Worm (Caenorhabditis elegans) whole organism, young adult: ENCODE measurements around the gene prdx-2.

Source experiments
- B0261.1 ChIP-seq: sonication (generic microtip); optimal IDR thresholded peaks from 2 replicates; lab custom pipeline; 2016; ENCODE audit warnings: mild to moderate bottlenecking, missing genetic modification characterization, moderate library complexity, missing compliant biosample characterization
- B0336.3 ChIP-seq: fragments of 200-800 bp; sonication (Bioruptor generic); IDR thresholded peaks from 2 replicates; pipeline ENCODE4 v1.3.6; 2022; ENCODE audit warnings: missing genetic modification characterization, missing compliant biosample characterization
- C06A6.2 ChIP-seq: fragments of 200-800 bp; sonication (Bioruptor generic); conservative IDR thresholded peaks from 2 replicates; pipeline ENCODE4 v1.3.6; 2022; ENCODE audit warnings: missing genetic modification characterization, missing compliant biosample characterization
- C17E4.6 ChIP-seq: fragments of 200-800 bp; sonication (Bioruptor generic); IDR thresholded peaks from 2 replicates; pipeline ENCODE4 v1.3.6; 2022; ENCODE audit warnings: missing genetic modification reagents, missing genetic modification characterization, missing compliant biosample characterization
- F10E7.11 ChIP-seq: sonication (generic microtip); optimal IDR thresholded peaks from 2 replicates; lab custom pipeline; 2017; ENCODE audit warnings: mild to moderate bottlenecking, missing genetic modification characterization, moderate library complexity, missing compliant biosample characterization
- F33H1.4 ChIP-seq: fragments of 200-800 bp; sonication (Bioruptor generic); IDR thresholded peaks from 2 replicates; pipeline ENCODE4 v1.3.6; 2022; ENCODE audit warnings: missing genetic modification reagents, missing genetic modification characterization, missing compliant biosample characterization
- F37B4.10 ChIP-seq: fragments of 200-800 bp; sonication (Bioruptor generic); IDR thresholded peaks from 2 replicates; pipeline ENCODE4 v1.3.6; 2022; ENCODE audit warnings: missing genetic modification characterization, missing compliant biosample characterization
- F57C9.4 ChIP-seq: sonication (generic microtip); optimal IDR thresholded peaks from 2 replicates; lab custom pipeline; 2017; ENCODE audit warnings: mild to moderate bottlenecking, missing genetic modification characterization, missing compliant biosample characterization
- K11D2.4 ChIP-seq: fragments of 200-800 bp; sonication (Bioruptor generic); IDR thresholded peaks from 2 replicates; pipeline ENCODE4 v1.3.6; 2022; ENCODE audit warnings: missing genetic modification reagents, missing genetic modification characterization, missing compliant biosample characterization
- K12H6.12 ChIP-seq: fragments of 200-800 bp; sonication (Bioruptor generic); optimal IDR thresholded peaks from 2 replicates; lab custom pipeline; 2018; ENCODE audit warnings: mild to moderate bottlenecking, missing genetic modification characterization, missing compliant biosample characterization
- T07F8.4 ChIP-seq: sonication (generic microtip); optimal IDR thresholded peaks from 2 replicates; lab custom pipeline; 2016; ENCODE audit warnings: mild to moderate bottlenecking, missing genetic modification characterization, moderate library complexity, missing compliant biosample characterization
- Y95B8A.8 ChIP-seq: fragments of 200-800 bp; sonication (Bioruptor generic); IDR thresholded peaks from 2 replicates; pipeline ENCODE4 v1.3.6; 2022; ENCODE audit warnings: missing genetic modification reagents, missing genetic modification characterization, missing compliant biosample characterization
- aptf-2 ChIP-seq: fragments of 200-800 bp; sonication (Bioruptor generic); conservative IDR thresholded peaks from 2 replicates; pipeline ENCODE4 v1.3.6; 2022; ENCODE audit warnings: missing genetic modification reagents, missing genetic modification characterization, missing compliant biosample characterization
- atf-7 ChIP-seq: sonication (generic microtip); optimal IDR thresholded peaks from 2 replicates; lab custom pipeline; 2017; ENCODE audit warnings: mild to moderate bottlenecking, missing genetic modification characterization, missing compliant biosample characterization
- athp-1 ChIP-seq: sonication (generic microtip); optimal IDR thresholded peaks from 2 replicates; lab custom pipeline; 2017; ENCODE audit warnings: mild to moderate bottlenecking, missing genetic modification characterization, missing compliant biosample characterization
- ceh-40 ChIP-seq: fragments of 200-800 bp; sonication (Bioruptor generic); IDR thresholded peaks from 2 replicates; pipeline ENCODE4 v1.3.6; 2022; ENCODE audit warnings: missing genetic modification characterization, missing compliant biosample characterization
- ceh-58 ChIP-seq: fragments of 200-800 bp; sonication (Bioruptor generic); IDR thresholded peaks from 2 replicates; pipeline ENCODE4 v1.3.6; 2022; ENCODE audit warnings: missing genetic modification characterization, missing compliant biosample characterization
- ceh-79 ChIP-seq: sonication (generic microtip); optimal IDR thresholded peaks from 2 replicates; lab custom pipeline; 2017; ENCODE audit warnings: mild to moderate bottlenecking, missing genetic modification characterization, missing compliant biosample characterization
- chd-7 ChIP-seq: sonication (generic microtip); optimal IDR thresholded peaks from 2 replicates; lab custom pipeline; 2016; ENCODE audit warnings: mild to moderate bottlenecking, missing genetic modification characterization, moderate library complexity, missing compliant biosample characterization
- egl-18 ChIP-seq: fragments of 200-800 bp; sonication (Bioruptor generic); IDR thresholded peaks from 2 replicates; pipeline ENCODE4 v1.3.6; 2022; ENCODE audit warnings: missing genetic modification reagents, missing genetic modification characterization, missing compliant biosample characterization
- egl-44 ChIP-seq: fragments of 200-800 bp; sonication (Bioruptor generic); IDR thresholded peaks from 2 replicates; pipeline ENCODE4 v1.3.6; 2022; ENCODE audit warnings: missing genetic modification reagents, missing genetic modification characterization, missing compliant biosample characterization
- egrh-3 ChIP-seq: fragments of 200-800 bp; sonication (Bioruptor generic); IDR thresholded peaks from 2 replicates; pipeline ENCODE4 v1.3.6; 2022; ENCODE audit warnings: missing genetic modification reagents, missing genetic modification characterization, missing compliant biosample characterization
- ekl-4 ChIP-seq: fragments of 200-800 bp; sonication (Bioruptor generic); IDR thresholded peaks from 2 replicates; pipeline ENCODE4 v1.3.6; 2022; ENCODE audit warnings: missing genetic modification reagents, missing genetic modification characterization, missing compliant biosample characterization
- fkh-3 ChIP-seq: sonication (generic microtip); optimal IDR thresholded peaks from 2 replicates; lab custom pipeline; 2016; ENCODE audit warnings: mild to moderate bottlenecking, missing genetic modification characterization, missing compliant biosample characterization
- gei-17 ChIP-seq: fragments of 200-800 bp; sonication (Bioruptor generic); optimal IDR thresholded peaks from 2 replicates; lab custom pipeline; 2018; ENCODE audit warnings: mild to moderate bottlenecking, missing genetic modification characterization, missing compliant biosample characterization
- him-1 ChIP-seq: sonication (generic microtip); optimal IDR thresholded peaks from 2 replicates; lab custom pipeline; 2016; ENCODE audit warnings: missing genotype, missing genetic modification reagents, missing genetic modification characterization, missing compliant biosample characterization
- hlh-12 ChIP-seq: sonication (generic microtip); optimal IDR thresholded peaks from 2 replicates; lab custom pipeline; 2016; ENCODE audit warnings: missing genetic modification characterization, missing compliant biosample characterization
- hlh-26 ChIP-seq: fragments of 200-800 bp; sonication (Bioruptor generic); conservative IDR thresholded peaks from 2 replicates; pipeline ENCODE4 v1.3.6; 2022; ENCODE audit warnings: missing genetic modification reagents, missing genetic modification characterization, missing compliant biosample characterization
- hmg-1.2 ChIP-seq: fragments of 200-800 bp; sonication (Bioruptor generic); IDR thresholded peaks from 2 replicates; pipeline ENCODE4 v1.3.6; 2022; ENCODE audit warnings: missing genetic modification reagents, missing genetic modification characterization, missing compliant biosample characterization
- lag-1 ChIP-seq: fragments of 200-800 bp; sonication (Bioruptor generic); IDR thresholded peaks from 2 replicates; pipeline ENCODE4 v1.3.6; 2022; ENCODE audit warnings: missing genetic modification reagents, missing genetic modification characterization, missing compliant biosample characterization
- let-526 ChIP-seq: fragments of 200-800 bp; sonication (Bioruptor generic); IDR thresholded peaks from 2 replicates; pipeline ENCODE4 v1.3.6; 2022; ENCODE audit warnings: missing genetic modification reagents, missing genetic modification characterization, missing compliant biosample characterization
- lir-1 ChIP-seq: fragments of 200-800 bp; sonication (Bioruptor generic); conservative IDR thresholded peaks from 2 replicates; pipeline ENCODE4 v1.3.6; 2022; ENCODE audit warnings: missing genetic modification reagents, missing genetic modification characterization, missing compliant biosample characterization
- madf-10 ChIP-seq: sonication (generic microtip); optimal IDR thresholded peaks from 2 replicates; lab custom pipeline; 2016; ENCODE audit warnings: mild to moderate bottlenecking, missing genetic modification characterization, missing compliant biosample characterization
- madf-3 ChIP-seq: fragments of 200-800 bp; sonication (Bioruptor generic); IDR thresholded peaks from 2 replicates; pipeline ENCODE4 v1.3.6; 2022; ENCODE audit warnings: missing genetic modification reagents, missing genetic modification characterization, missing compliant biosample characterization
- mel-28 ChIP-seq: sonication (generic microtip); optimal IDR thresholded peaks from 2 replicates; lab custom pipeline; 2016; ENCODE audit warnings: borderline replicate concordance, mild to moderate bottlenecking, missing genetic modification characterization, missing compliant biosample characterization
- nfya-1 ChIP-seq: sonication (generic microtip); optimal IDR thresholded peaks from 2 replicates; lab custom pipeline; 2017; ENCODE audit warnings: antibody characterized with exemption, missing compliant biosample characterization, missing genetic modification characterization, borderline replicate concordance; ENCODE audit not compliant: insufficient read depth
- nhr-27 ChIP-seq: fragments of 200-800 bp; sonication (Bioruptor generic); optimal IDR thresholded peaks from 2 replicates; lab custom pipeline; 2018; ENCODE audit warnings: mild to moderate bottlenecking, missing genetic modification characterization, moderate library complexity, missing compliant biosample characterization
- pbrm-1 ChIP-seq: fragments of 200-800 bp; sonication (Bioruptor generic); IDR thresholded peaks from 2 replicates; pipeline ENCODE4 v1.3.6; 2022; ENCODE audit warnings: missing genetic modification reagents, missing genetic modification characterization, missing compliant biosample characterization
- rec-8 ChIP-seq, 2 experiments: sonication (generic microtip); optimal IDR thresholded peaks; 2 replicates each; lab custom pipeline; 2016; ENCODE audit warnings: mild to moderate bottlenecking in 2 of 2, missing genetic modification characterization in 2 of 2, missing genetic modification reagents in 2 of 2, missing genotype in 2 of 2, missing biosample characterization in 1 of 2, missing compliant biosample characterization in 1 of 2, moderate library complexity in 1 of 2
- repo-1 ChIP-seq: sonication (generic microtip); optimal IDR thresholded peaks from 2 replicates; lab custom pipeline; 2017; ENCODE audit warnings: mild to moderate bottlenecking, missing genetic modification characterization, missing compliant biosample characterization
- snpc-1.1 ChIP-seq: sonication (generic microtip); optimal IDR thresholded peaks from 2 replicates; lab custom pipeline; 2017; ENCODE audit warnings: missing genetic modification characterization, mild to moderate bottlenecking, missing compliant biosample characterization, antibody characterized with exemption, moderate library complexity, missing genotype, missing genetic modification reagents; ENCODE audit not compliant: insufficient read depth
- snpc-4 ChIP-seq, 5 experiments: fragments of 150-350 bp in 1 of 5; sonication (generic microtip) in 4 of 5; optimal IDR thresholded peaks; 2 replicates each; lab custom pipeline; 2014 to 2018; ENCODE audit warnings: missing genetic modification characterization in 5 of 5, missing biosample characterization in 3 of 5, antibody characterized with exemption in 2 of 5, mild to moderate bottlenecking in 2 of 5, missing compliant biosample characterization in 2 of 5, missing genotype in 2 of 5, moderate library complexity in 2 of 5, missing genetic modification reagents in 1 of 5
- sptf-2 ChIP-seq: fragments of 200-800 bp; sonication (Bioruptor generic); optimal IDR thresholded peaks from 2 replicates; lab custom pipeline; 2018; ENCODE audit warnings: mild to moderate bottlenecking, missing genetic modification characterization, missing compliant biosample characterization
- unc-130 ChIP-seq: sonication (generic microtip); optimal IDR thresholded peaks from 2 replicates; lab custom pipeline; 2016; ENCODE audit warnings: missing genetic modification reagents, missing genetic modification characterization, missing compliant biosample characterization
- xnd-1 ChIP-seq: sonication (generic microtip); optimal IDR thresholded peaks from 2 replicates; lab custom pipeline; 2016; ENCODE audit warnings: missing genotype, missing genetic modification reagents, missing genetic modification characterization, missing compliant biosample characterization
- ztf-25 ChIP-seq: fragments of 200-800 bp; sonication (Bioruptor generic); IDR thresholded peaks from 2 replicates; pipeline ENCODE4 v1.3.6; 2022; ENCODE audit warnings: missing genetic modification reagents, missing genetic modification characterization, missing compliant biosample characterization
- ztf-26 ChIP-seq: sonication (generic microtip); optimal IDR thresholded peaks from 2 replicates; lab custom pipeline; 2017; ENCODE audit warnings: missing genetic modification characterization, missing compliant biosample characterization
- ztf-3 ChIP-seq: fragments of 200-800 bp; sonication (Bioruptor generic); optimal IDR thresholded peaks from 2 replicates; lab custom pipeline; 2018; ENCODE audit warnings: mild to moderate bottlenecking, missing genetic modification characterization, missing compliant biosample characterization

Gene prdx-2

ce11 chrII:5330206-5330686 is 47.7 kb upstream of the prdx-2 start:
- TF ChIP-seq snpc-1.1 (tag; lab: Kevin White, UChicago) (no peak), egl-44 (GFP tag; lab: Robert Waterston, UW) (peak; percentile 25; the same call in 1 of the 2 replicates), K11D2.4 (peak; percentile 59; the same call in 1 of the 2 replicates), chd-7 (peak; percentile 53), ztf-3 (no peak), madf-3 (no peak), ztf-26 (peak; percentile 67), unc-130 (GFP tag; lab: Kevin White, UChicago) (no peak), T07F8.4 (no peak), F33H1.4 (no peak), nfya-1 (tag; lab: Kevin White, UChicago) (no peak), madf-10 (tag; lab: Kevin White, UChicago) (peak; percentile 48), sptf-2 (GFP tag; lab: Kevin White, UChicago) (no peak), repo-1 (tag; lab: Kevin White, UChicago) (no peak), egl-18 (GFP tag; lab: Robert Waterston, UW) (no peak), Y95B8A.8 (GFP tag; lab: Robert Waterston, UW) (no peak), F10E7.11 (no peak), ceh-58 (GFP tag; lab: Robert Waterston, UW) (no peak), ztf-25 (GFP tag; lab: Robert Waterston, UW) (no peak), aptf-2 (GFP tag; lab: Robert Waterston, UW) (no peak), athp-1 (no peak), him-1 (tag; lab: Kevin White, UChicago) (no peak), hlh-12 (tag; lab: Kevin White, UChicago) (no peak), xnd-1 (tag; lab: Kevin White, UChicago) (no peak), F57C9.4 (tag; lab: Kevin White, UChicago) (no peak), ekl-4 (GFP tag; lab: Robert Waterston, UW) (0 out of 2 replicates have a peak, but pooled peaks have one; percentile 11), let-526 (GFP tag; lab: Robert Waterston, UW) (no peak), C06A6.2 (no peak), pbrm-1 (GFP tag; lab: Robert Waterston, UW) (peak; percentile 62; the same call in 1 of the 2 replicates), ceh-79 (no peak), atf-7 (tag; lab: Kevin White, UChicago) (peak; percentile 99), fkh-3 (no peak), lir-1 (no peak; the same call in 1 of the 2 replicates), snpc-4 (GFP tag; optimal IDR thresholded peaks at IDR 0.05; lab: Kevin White, UChicago) (no peak), snpc-4 (tag; optimal IDR thresholded peaks at IDR 0.05; lab: Kevin White, UChicago) (peak in 1 of 4 experiments; percentile 49), C17E4.6 (no peak), hlh-26 (GFP tag; lab: Robert Waterston, UW) (no peak), egrh-3 (no peak), gei-17 (GFP tag; lab: Kevin White, UChicago) (no peak), F37B4.10 (GFP tag; lab: Robert Waterston, UW) (no peak), K12H6.12 (tag; lab: Kevin White, UChicago) (peak; percentile 45), ceh-40 (GFP tag; lab: Robert Waterston, UW) (no peak), B0336.3 (GFP tag; lab: Robert Waterston, UW) (peak; percentile 64; the same call in 1 of the 2 replicates), B0261.1 (no peak), hmg-1.2 (GFP tag; lab: Robert Waterston, UW) (peak; percentile 91), mel-28 (no peak), lag-1 (no peak), nhr-27 (tag; lab: Kevin White, UChicago) (no peak), rec-8 (tag; optimal IDR thresholded peaks at IDR 0.05; lab: Kevin White, UChicago) (no peak)
